Worm (Caenorhabditis elegans) whole organism, dauer: Measurements from ENCODE around the gene nhr-25.

Experiments
- unc-62 ChIP-seq: sonication (generic microtip); optimal IDR thresholded peaks from 2 replicates; lab custom pipeline; 2017; ENCODE audit warnings: missing biosample characterization, missing genetic modification reagents, missing genetic modification characterization

Gene nhr-25

ce11 chrX:13000837-13001236 lies 7.5 kb upstream of the nhr-25 start:
- TF ChIP-seq unc-62 (GFP tag; lab: Kevin White, UChicago), result no peak

- TF ChIP-seq unc-62 (GFP tag; lab: Kevin White, UChicago), result no peak
These were observed 6.0 kb upstream of the nhr-25 start for ce11 chrX:13002322-13002721.

DNA sequence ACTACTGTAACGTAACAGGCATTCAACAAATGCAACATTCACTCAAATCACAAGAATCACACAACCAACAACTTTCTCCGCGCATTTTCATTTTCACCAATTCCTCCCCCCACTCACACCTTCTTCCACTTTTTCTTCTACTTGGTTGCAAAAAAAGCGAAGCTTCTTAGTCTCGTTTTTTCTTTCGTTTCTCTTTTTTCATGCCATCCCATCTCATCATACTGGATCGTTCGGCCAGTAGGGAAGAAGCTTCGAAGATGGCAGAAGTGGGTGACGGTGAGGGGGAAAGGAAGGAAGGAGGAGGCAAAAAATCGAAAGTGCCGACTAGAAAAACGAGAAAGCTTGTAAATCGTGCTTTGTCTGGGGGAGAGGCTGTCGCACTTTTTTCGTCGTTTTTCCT lies 5.2 kb upstream of the nhr-25 start:
- no peak for TF ChIP-seq unc-62 (GFP tag; lab: Kevin White, UChicago)

DNA sequence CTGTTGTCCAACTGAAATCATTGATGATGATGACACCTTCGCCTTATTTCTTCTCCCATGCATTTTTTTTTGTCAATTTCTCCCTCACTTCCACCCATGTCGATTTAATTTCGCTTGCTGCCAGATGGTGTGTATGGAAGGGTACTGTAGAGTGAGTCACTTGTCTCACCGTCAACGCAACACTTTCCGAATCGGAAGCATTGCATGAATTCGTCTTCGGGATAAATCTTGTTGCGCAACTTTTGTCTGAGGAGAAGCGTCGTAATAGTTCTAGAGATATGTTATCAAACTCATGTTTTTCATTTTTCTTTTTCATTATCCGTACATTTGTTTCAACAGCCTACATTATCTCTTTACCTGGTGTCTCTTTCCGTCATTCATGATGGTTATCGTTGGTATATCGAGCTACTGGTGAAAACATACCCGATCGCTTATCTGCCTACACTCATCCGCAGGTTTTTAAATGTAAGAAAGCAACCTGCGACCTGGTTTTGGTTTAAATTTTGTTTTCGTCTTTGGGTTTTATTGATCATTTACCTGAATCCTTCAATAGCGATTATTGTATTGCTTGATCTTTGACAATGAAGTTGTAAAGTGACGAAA lies 3.7 kb upstream of the nhr-25 start:
- no peak for TF ChIP-seq unc-62 (GFP tag; lab: Kevin White, UChicago)

DNA sequence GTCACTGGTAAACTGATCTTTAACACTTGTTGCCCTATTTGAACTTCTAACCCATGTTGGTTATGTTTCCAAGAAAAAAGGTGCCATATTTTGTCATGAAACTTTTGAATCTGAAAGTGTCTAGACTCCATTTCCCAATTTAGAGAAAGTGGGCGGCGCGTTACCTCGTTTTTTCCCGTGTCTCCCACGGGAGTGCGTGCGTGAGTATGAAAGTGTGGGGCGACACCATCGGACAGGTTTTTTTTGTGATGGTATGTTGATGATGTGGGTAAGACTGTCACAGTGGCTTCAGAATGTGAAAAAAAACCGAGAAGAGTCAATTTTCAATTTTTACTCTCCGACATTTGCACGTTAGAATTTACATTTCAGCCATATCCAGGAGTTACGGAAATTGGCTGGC lies 2.6 kb upstream of the nhr-25 start:
- no peak for TF ChIP-seq unc-62 (GFP tag; lab: Kevin White, UChicago)

- no peak for TF ChIP-seq unc-62 (GFP tag; lab: Kevin White, UChicago)
These were observed 2.0 kb upstream of the nhr-25 start for ce11 chrX:13006328-13006727.

ce11 chrX:13006734-13007133 lies 1.6 kb upstream of the nhr-25 start:
- no peak for TF ChIP-seq unc-62 (GFP tag; lab: Kevin White, UChicago)

DNA sequence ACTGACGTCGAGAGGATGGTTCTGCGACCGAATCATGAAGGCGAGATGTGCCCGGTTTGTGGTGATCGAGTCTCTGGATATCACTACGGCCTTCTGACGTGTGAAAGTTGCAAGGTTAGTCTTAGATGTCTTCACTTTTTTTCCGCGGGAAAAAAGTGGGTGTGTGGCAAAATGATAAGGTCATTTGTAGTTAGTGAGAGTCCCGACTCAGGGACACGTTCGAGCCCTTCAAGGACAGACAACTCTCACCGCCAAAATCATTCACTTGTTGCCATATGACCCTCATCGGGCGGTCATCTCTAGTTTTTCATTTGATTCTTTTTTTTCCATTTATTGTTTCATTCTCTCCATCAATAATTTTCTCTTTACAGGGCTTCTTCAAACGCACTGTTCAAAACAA lies 602 bp downstream of the nhr-25 start:
- no peak for TF ChIP-seq unc-62 (GFP tag; lab: Kevin White, UChicago)

ce11 chrX:13009645-13010044 lies 1.4 kb downstream of the nhr-25 start:
- TF ChIP-seq unc-62 (GFP tag; lab: Kevin White, UChicago), result no peak

DNA sequence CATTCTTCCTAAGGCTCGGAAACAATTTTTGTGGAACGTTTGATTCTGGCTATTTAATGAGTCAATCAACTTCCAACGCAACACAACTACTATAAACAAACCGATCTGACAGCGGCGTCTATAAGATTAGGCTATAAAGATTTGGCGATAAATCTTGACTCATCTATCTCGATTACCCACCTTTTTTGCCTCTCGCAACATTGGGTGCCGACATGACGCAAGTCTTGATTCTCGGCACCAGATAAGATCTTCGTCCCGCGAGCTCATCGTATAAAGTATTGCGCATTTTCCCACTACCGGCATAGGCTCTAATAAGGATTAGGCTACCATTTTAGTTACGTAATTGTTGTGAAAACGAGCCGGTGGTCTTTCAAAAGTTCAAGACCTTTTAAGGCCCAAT lies 3.6 kb downstream of the nhr-25 start:
- no peak for TF ChIP-seq unc-62 (GFP tag; lab: Kevin White, UChicago)

DNA sequence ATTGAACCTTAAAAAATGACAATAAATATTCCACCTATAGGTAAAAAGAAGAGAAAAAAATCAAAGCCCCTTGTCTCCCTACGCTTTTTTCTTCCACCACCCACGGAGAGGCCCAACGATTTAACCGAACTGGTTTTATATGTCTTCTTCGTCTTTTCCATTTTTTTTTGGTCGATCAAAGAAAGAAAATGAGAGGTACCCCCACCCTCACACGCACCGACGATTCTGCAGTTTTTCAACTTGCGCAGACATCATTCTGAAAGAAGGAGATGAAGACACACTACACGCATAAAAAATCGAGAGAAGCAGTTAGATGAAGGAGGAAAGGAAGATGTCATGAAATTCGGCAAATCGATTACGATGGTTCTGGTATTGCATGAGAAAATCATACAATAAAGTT lies 6.0 kb downstream of the nhr-25 start:
- no peak for TF ChIP-seq unc-62 (GFP tag; lab: Kevin White, UChicago)

- no peak for TF ChIP-seq unc-62 (GFP tag; lab: Kevin White, UChicago)
These were observed 8.0 kb downstream of the nhr-25 start for ce11 chrX:13016290-13016689.

- TF ChIP-seq unc-62 (GFP tag; lab: Kevin White, UChicago), result no peak
These were observed 13.2 kb downstream of the nhr-25 start for ce11 chrX:13021446-13021845.

DNA sequence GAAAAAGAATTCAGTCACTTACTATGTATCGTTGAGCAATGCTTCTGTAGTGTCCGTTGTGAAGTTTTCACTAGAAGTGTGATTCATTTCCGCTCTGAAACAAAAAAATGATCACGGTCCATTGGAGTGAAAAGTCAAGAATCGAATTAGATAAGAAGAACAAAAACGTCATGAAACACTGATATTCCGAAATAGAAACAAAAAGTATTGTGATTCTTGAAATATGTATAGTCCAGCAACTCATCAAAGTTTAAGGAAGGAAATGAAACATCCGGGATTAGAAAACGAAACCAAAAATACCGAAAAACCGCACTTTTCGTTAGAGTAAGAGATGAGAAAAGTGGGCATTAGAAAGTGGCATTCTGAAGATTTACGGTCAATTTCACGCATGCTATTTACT lies 24.3 kb downstream of the nhr-25 start, which contains the start of gene npr-10:
TSS of gene npr-10 (minus strand) at position 101 of the 400 bp plus-strand sequence.
- no peak for TF ChIP-seq unc-62 (GFP tag; lab: Kevin White, UChicago)

DNA sequence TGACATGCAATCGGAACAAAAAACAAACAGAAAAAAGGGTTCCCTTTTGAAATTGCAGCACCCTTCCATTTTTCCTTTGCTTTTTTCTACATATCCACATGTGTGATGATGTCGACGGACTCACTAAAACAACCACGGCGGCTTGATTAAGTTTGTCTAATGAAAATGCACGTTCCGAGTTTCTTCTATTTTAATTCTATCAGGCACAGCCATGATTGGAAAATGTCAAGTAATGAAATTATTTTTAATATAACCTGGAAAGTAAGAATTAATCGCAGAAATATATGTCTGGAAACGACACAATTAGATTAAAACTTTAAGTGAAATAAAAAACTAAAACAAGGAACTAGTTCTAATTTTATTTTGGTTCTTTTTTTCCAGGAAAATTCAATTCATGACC lies 25.6 kb downstream of the nhr-25 start:
- TF ChIP-seq unc-62 (GFP tag; lab: Kevin White, UChicago), result no peak

- no peak for TF ChIP-seq unc-62 (GFP tag; lab: Kevin White, UChicago)
These were observed 26.0 kb downstream of the nhr-25 start for ce11 chrX:13034333-13034732.

- TF ChIP-seq unc-62 (GFP tag; lab: Kevin White, UChicago), result no peak
These were observed 30.5 kb downstream of the nhr-25 start for ce11 chrX:13038791-13039190.

- no peak for TF ChIP-seq unc-62 (GFP tag; lab: Kevin White, UChicago)
These were observed 33.5 kb downstream of the nhr-25 start for ce11 chrX:13041830-13042229.
